Worm (Caenorhabditis elegans): Measurements from ENCODE around the gene C35A5.10.

C35A5.10 gene

ce11 chrV:10467104-10467503 is 36.9 kb upstream of the C35A5.10 start:
- TF ChIP-seq zip-8 (tag; optimal IDR thresholded peaks at IDR 0.05) = peak; percentile 67
- no peak for TF ChIP-seq nhr-28 (tag; optimal IDR thresholded peaks at IDR 0.05)
- no peak for TF ChIP-seq elt-1 (tag; optimal IDR thresholded peaks at IDR 0.05; ENCODE audit: borderline replicate concordance, insufficient read depth)
- no peak for TF ChIP-seq ham-2 (GFP tag; optimal IDR thresholded peaks at IDR 0.05)
- TF ChIP-seq tbx-8 (GFP tag; optimal IDR thresholded peaks at IDR 0.05) = no peak

ce11 chrV:10467659-10468058 is 36.3 kb upstream of the C35A5.10 start:
- TF ChIP-seq blmp-1 (tag; optimal IDR thresholded peaks at IDR 0.05) = no peak
- no peak for TF ChIP-seq mep-1 (tag; optimal IDR thresholded peaks at IDR 0.05)
- no peak for TF ChIP-seq hlh-1 (tag; optimal IDR thresholded peaks at IDR 0.05)
- no peak for TF ChIP-seq unc-120 (tag; optimal IDR thresholded peaks at IDR 0.05; ENCODE audit: poor library complexity, severe bottlenecking)
- TF ChIP-seq zip-8 (tag; optimal IDR thresholded peaks at IDR 0.05) = no peak
- no peak for TF ChIP-seq drap-1 (GFP tag; optimal IDR thresholded peaks at IDR 0.05)
- TF ChIP-seq nhr-12 (tag; optimal IDR thresholded peaks at IDR 0.05) = no peak
- TF ChIP-seq elt-3 (tag; optimal IDR thresholded peaks at IDR 0.05) = no peak
- no peak for TF ChIP-seq flh-1 (GFP tag; optimal IDR thresholded peaks at IDR 0.05)
- TF ChIP-seq pha-4 (tag; optimal IDR thresholded peaks at IDR 0.05) = no peak
- TF ChIP-seq nhr-28 (tag; optimal IDR thresholded peaks at IDR 0.05) = no peak
- TF ChIP-seq nhr-2 (tag; optimal IDR thresholded peaks at IDR 0.05) = no peak
- TF ChIP-seq cnd-1 (tag; optimal IDR thresholded peaks at IDR 0.05) = no peak

DNA sequence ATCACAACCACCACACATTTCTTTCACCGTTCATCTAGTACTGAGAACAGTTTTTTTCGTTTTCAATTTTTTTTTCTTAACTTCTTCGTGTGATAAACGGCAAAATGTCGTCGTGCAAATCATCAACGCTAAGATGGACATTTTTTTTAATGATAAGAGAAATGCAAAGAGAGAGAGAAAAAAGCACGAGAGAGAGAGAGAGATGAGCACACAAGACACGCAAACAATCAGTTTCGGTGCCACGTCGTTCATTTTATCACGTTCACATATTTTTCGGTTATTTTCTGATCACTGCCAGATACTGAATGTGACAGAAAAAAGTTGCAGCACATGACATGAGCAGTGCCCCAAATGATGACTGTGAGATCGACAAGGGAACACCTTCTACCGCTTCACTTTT is 35.8 kb upstream of the C35A5.10 start, which contains the start of gene egl-9:
TSS of gene egl-9 (plus strand) at position 328 of the 400 bp plus-strand sequence.
- no peak for TF ChIP-seq sem-2 (GFP tag; optimal IDR thresholded peaks at IDR 0.05)
- no peak for TF ChIP-seq cnd-1 (tag; optimal IDR thresholded peaks at IDR 0.05)
- no peak for TF ChIP-seq blmp-1 (tag; optimal IDR thresholded peaks at IDR 0.05)
- no peak for TF ChIP-seq ces-1 (GFP tag; optimal IDR thresholded peaks at IDR 0.05)
- no peak for TF ChIP-seq ceh-83 (GFP tag; optimal IDR thresholded peaks at IDR 0.05)
- TF ChIP-seq nhr-76 (tag; optimal IDR thresholded peaks at IDR 0.05) = no peak
- no peak for TF ChIP-seq unc-120 (tag; optimal IDR thresholded peaks at IDR 0.05; ENCODE audit: poor library complexity, severe bottlenecking)
- no peak for TF ChIP-seq mab-5 (tag; optimal IDR thresholded peaks at IDR 0.05)
- TF ChIP-seq drap-1 (GFP tag; optimal IDR thresholded peaks at IDR 0.05) = no peak
- TF ChIP-seq ztf-11 (tag; optimal IDR thresholded peaks at IDR 0.05) = no peak
- no peak for TF ChIP-seq bed-3 (GFP tag; optimal IDR thresholded peaks at IDR 0.05)
- TF ChIP-seq zip-8 (tag; optimal IDR thresholded peaks at IDR 0.05) = no peak
- TF ChIP-seq ham-2 (GFP tag; optimal IDR thresholded peaks at IDR 0.05) = no peak
- no peak for TF ChIP-seq elt-1 (tag; optimal IDR thresholded peaks at IDR 0.05; ENCODE audit: borderline replicate concordance, insufficient read depth)
- TF ChIP-seq tbx-8 (GFP tag; optimal IDR thresholded peaks at IDR 0.05) = no peak
- TF ChIP-seq lsy-2 (tag; optimal IDR thresholded peaks at IDR 0.05) = no peak
- no peak for TF ChIP-seq ceh-39 (tag; optimal IDR thresholded peaks at IDR 0.05)
- TF ChIP-seq lin-32 (GFP tag; optimal IDR thresholded peaks at IDR 0.05) = no peak

ce11 chrV:10468709-10469108 is 35.3 kb upstream of the C35A5.10 start:
- TF ChIP-seq nhr-12 (tag; optimal IDR thresholded peaks at IDR 0.05) (no peak), cnd-1 (tag; optimal IDR thresholded peaks at IDR 0.05) (no peak), nhr-2 (tag; optimal IDR thresholded peaks at IDR 0.05) (no peak), tbx-8 (GFP tag; optimal IDR thresholded peaks at IDR 0.05) (no peak), ceh-43 (GFP tag; optimal IDR thresholded peaks at IDR 0.05) (no peak), ceh-83 (GFP tag; optimal IDR thresholded peaks at IDR 0.05) (no peak)

ce11 chrV:10469845-10470244 is 34.1 kb upstream of the C35A5.10 start:
- TF ChIP-seq lin-13 (tag; optimal IDR thresholded peaks at IDR 0.05) (no peak), lsy-2 (tag; optimal IDR thresholded peaks at IDR 0.05) (no peak), blmp-1 (tag; optimal IDR thresholded peaks at IDR 0.05) (no peak), ceh-39 (tag; optimal IDR thresholded peaks at IDR 0.05) (no peak), unc-120 (tag; optimal IDR thresholded peaks at IDR 0.05; ENCODE audit: poor library complexity, severe bottlenecking) (no peak), nhr-12 (tag; optimal IDR thresholded peaks at IDR 0.05) (no peak), mep-1 (tag; optimal IDR thresholded peaks at IDR 0.05) (no peak), hlh-1 (tag; optimal IDR thresholded peaks at IDR 0.05) (no peak), ztf-11 (tag; optimal IDR thresholded peaks at IDR 0.05) (no peak), pha-4 (tag; optimal IDR thresholded peaks at IDR 0.05) (no peak), ceh-83 (GFP tag; optimal IDR thresholded peaks at IDR 0.05) (no peak), ceh-43 (GFP tag; optimal IDR thresholded peaks at IDR 0.05) (no peak), nhr-237 (tag; optimal IDR thresholded peaks at IDR 0.05) (no peak)

- TF ChIP-seq elt-3 (tag; optimal IDR thresholded peaks at IDR 0.05) = no peak
- no peak for TF ChIP-seq lsy-2 (tag; optimal IDR thresholded peaks at IDR 0.05)
- no peak for TF ChIP-seq bed-3 (GFP tag; optimal IDR thresholded peaks at IDR 0.05)
- TF ChIP-seq nhr-12 (tag; optimal IDR thresholded peaks at IDR 0.05) = no peak
- TF ChIP-seq mls-2 (tag; optimal IDR thresholded peaks at IDR 0.05) = no peak
- TF ChIP-seq zip-8 (tag; optimal IDR thresholded peaks at IDR 0.05) = no peak
- TF ChIP-seq unc-120 (tag; optimal IDR thresholded peaks at IDR 0.05; ENCODE audit: poor library complexity, severe bottlenecking) = no peak
- no peak for TF ChIP-seq nhr-76 (tag; optimal IDR thresholded peaks at IDR 0.05)
- no peak for TF ChIP-seq unc-62 (GFP tag; optimal IDR thresholded peaks at IDR 0.05)
- no peak for TF ChIP-seq ceh-83 (GFP tag; optimal IDR thresholded peaks at IDR 0.05)
- no peak for TF ChIP-seq lin-13 (tag; optimal IDR thresholded peaks at IDR 0.05)
- TF ChIP-seq pha-4 (tag; optimal IDR thresholded peaks at IDR 0.05) = no peak
- TF ChIP-seq nhr-28 (tag; optimal IDR thresholded peaks at IDR 0.05) = no peak
- TF ChIP-seq blmp-1 (tag; optimal IDR thresholded peaks at IDR 0.05) = no peak
These were observed 33.0 kb upstream of the C35A5.10 start for ce11 chrV:10471007-10471406.

Data from whole organism, mixed stage, embryonic.